Worm (Caenorhabditis elegans): ENCODE data around the gene C44B9.3.

DNA sequence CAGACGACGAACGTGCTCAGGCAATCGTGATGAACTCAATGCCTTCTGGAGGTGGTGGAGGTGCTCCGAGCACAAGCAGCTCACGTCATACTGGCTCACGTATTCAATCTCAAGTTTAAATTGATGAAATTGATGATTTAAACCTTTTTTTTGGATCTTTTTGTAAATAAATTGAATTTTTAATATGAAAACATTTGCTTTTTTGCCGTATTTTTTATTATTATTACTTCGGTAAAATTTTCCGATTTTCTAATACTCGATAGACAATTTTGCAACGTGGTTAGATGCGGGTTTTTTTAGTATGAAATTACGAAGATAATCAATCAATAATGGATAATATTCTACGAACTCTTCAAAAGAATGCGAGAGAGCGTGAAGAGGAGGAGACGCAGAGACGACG is 22.0 kb downstream of the C44B9.3 start, which contains the start of gene oxi-1:
- TF ChIP-seq W03F9.2 (tag; optimal IDR thresholded peaks at IDR 0.05): no peak
- no peak for TF ChIP-seq dao-5 (tag; optimal IDR thresholded peaks at IDR 0.05)
- TF ChIP-seq him-1 (tag; optimal IDR thresholded peaks at IDR 0.05): no peak
